Fruit fly (Drosophila melanogaster) whole organism, pupa: ENCODE data around the gene CG13358.

Experiments used
- CG10348 ChIP-seq: fragments of 200-800 bp; sonication (Bioruptor generic); IDR thresholded peaks from 2 replicates; pipeline ENCODE4 v1.3.6; 2022; ENCODE audit warnings: missing biosample characterization, missing genetic modification characterization
- CG12605 ChIP-seq: fragments of 200-800 bp; sonication (Bioruptor generic); IDR thresholded peaks from 2 replicates; pipeline ENCODE4 v1.3.6; 2022; ENCODE audit warnings: missing biosample characterization, missing genetic modification characterization
- CG13204 ChIP-seq: fragments of 200-800 bp; sonication (Bioruptor generic); optimal IDR thresholded peaks from 2 replicates; lab custom pipeline; 2018; ENCODE audit warnings: missing biosample characterization, mild to moderate bottlenecking, missing genetic modification characterization, moderate library complexity
- CG14655 ChIP-seq: fragments of 200-800 bp; sonication (Bioruptor generic); optimal IDR thresholded peaks from 3 replicates; lab custom pipeline; 2017; ENCODE audit warnings: mild to moderate bottlenecking, missing biosample characterization, missing genetic modification reagents, missing genetic modification characterization
- CG15710 ChIP-seq: fragments of 200-800 bp; sonication (Bioruptor generic); optimal IDR thresholded peaks from 2 replicates; lab custom pipeline; 2018; ENCODE audit warnings: missing biosample characterization, mild to moderate bottlenecking, missing genetic modification characterization, moderate library complexity
- CG17806 ChIP-seq: fragments of 200-800 bp; sonication (Bioruptor generic); optimal IDR thresholded peaks from 2 replicates; lab custom pipeline; 2018; ENCODE audit warnings: missing biosample characterization, mild to moderate bottlenecking, missing genetic modification characterization, moderate library complexity
- CG32121 ChIP-seq: fragments of 200-800 bp; sonication (Bioruptor generic); IDR thresholded peaks from 2 replicates; pipeline ENCODE4 v1.3.6; 2022; ENCODE audit warnings: missing biosample characterization, missing genetic modification characterization
- CG34367 ChIP-seq: fragments of 200-800 bp; sonication (Bioruptor generic); optimal IDR thresholded peaks from 2 replicates; lab custom pipeline; 2018; ENCODE audit warnings: missing biosample characterization, mild to moderate bottlenecking, missing genetic modification characterization
- CG4496 ChIP-seq: fragments of 200-800 bp; sonication (Bioruptor generic); IDR thresholded peaks from 3 replicates; pipeline ENCODE4 v1.3.6; 2022; ENCODE audit warnings: missing biosample characterization, missing genetic modification characterization
- CG8159 ChIP-seq: fragments of 200-800 bp; sonication (Bioruptor generic); optimal IDR thresholded peaks from 3 replicates; lab custom pipeline; 2018; ENCODE audit warnings: missing biosample characterization, mild to moderate bottlenecking, missing genetic modification characterization, moderate library complexity
- CG8301 ChIP-seq: fragments of 200-800 bp; sonication (Bioruptor generic); optimal IDR thresholded peaks from 2 replicates; lab custom pipeline; 2018; ENCODE audit warnings: missing biosample characterization, mild to moderate bottlenecking, missing genetic modification characterization
- CG9948 ChIP-seq: fragments of 200-800 bp; sonication (Bioruptor generic); optimal IDR thresholded peaks from 2 replicates; lab custom pipeline; 2018; ENCODE audit warnings: missing biosample characterization, mild to moderate bottlenecking, missing genetic modification characterization, moderate library complexity
- D1 ChIP-seq: fragments of 200-800 bp; sonication (Bioruptor generic); optimal IDR thresholded peaks from 2 replicates; lab custom pipeline; 2018; ENCODE audit warnings: missing biosample characterization, mild to moderate bottlenecking, missing genetic modification characterization, moderate library complexity
- EcR ChIP-seq: fragments of 200-800 bp; sonication (Bioruptor generic); optimal IDR thresholded peaks from 3 replicates; lab custom pipeline; 2019; ENCODE audit warnings: missing biosample characterization, missing genetic modification characterization, mild to moderate bottlenecking, moderate library complexity, missing genetic modification reagents
- Ets98B ChIP-seq: fragments of 200-800 bp; sonication (Bioruptor generic); IDR thresholded peaks from 2 replicates; pipeline ENCODE4 v1.3.6; 2022; ENCODE audit warnings: missing biosample characterization, missing genetic modification characterization
- Pif1A ChIP-seq: fragments of 200-800 bp; sonication (Bioruptor generic); optimal IDR thresholded peaks from 3 replicates; lab custom pipeline; 2016; ENCODE audit warnings: missing biosample characterization, missing genetic modification characterization
- Pif1B ChIP-seq: fragments of 200-800 bp; sonication (Bioruptor generic); optimal IDR thresholded peaks from 3 replicates; lab custom pipeline; 2016; ENCODE audit warnings: missing biosample characterization, missing genetic modification characterization
- Snoo ChIP-seq: fragments of 200-800 bp; sonication (Bioruptor generic); optimal IDR thresholded peaks from 3 replicates; lab custom pipeline; 2017; ENCODE audit warnings: missing biosample characterization, mild to moderate bottlenecking, missing genetic modification characterization, inconsistent platforms
- fd96Ca ChIP-seq: fragments of 200-800 bp; sonication (Bioruptor generic); IDR thresholded peaks from 3 replicates; pipeline ENCODE4 v1.3.6; 2022; ENCODE audit warnings: missing biosample characterization, missing genetic modification characterization
- gl ChIP-seq: fragments of 200-800 bp; sonication (Bioruptor generic); optimal IDR thresholded peaks from 2 replicates; lab custom pipeline; 2018; ENCODE audit warnings: missing biosample characterization, mild to moderate bottlenecking, missing genetic modification characterization
- rn ChIP-seq: fragments of 200-800 bp; sonication (Bioruptor generic); IDR thresholded peaks from 2 replicates; pipeline ENCODE4 v1.3.6; 2022; ENCODE audit warnings: missing biosample characterization, missing genetic modification characterization

The CG13358 gene

dm6 chrX:792923-793322, 11.8 kb downstream of the CG13358 start, which contains the start of gene CG16989:
Gene CG16989, plus strand, starts transcription at chrX:793147.
- TF ChIP-seq fd96Ca (GFP tag; lab: Robert Waterston, UW) (no peak), CG17806 (tag; lab: Kevin White, UChicago) (no peak), rn (GFP tag; lab: Robert Waterston, UW) (no peak), D1 (tag; lab: Kevin White, UChicago) (no peak), CG12605 (GFP tag; lab: Robert Waterston, UW) (no peak), Snoo (tag; lab: Kevin White, UChicago) (no peak), gl (no peak), Pif1A (GFP tag; lab: Kevin White, UChicago) (no peak), CG4496 (GFP tag; lab: Robert Waterston, UW) (no peak), CG13204 (GFP tag; lab: Kevin White, UChicago) (no peak), CG32121 (GFP tag; lab: Robert Waterston, UW) (no peak), Ets98B (GFP tag; lab: Robert Waterston, UW) (no peak), CG15710 (tag; lab: Kevin White, UChicago) (no peak), CG34367 (tag; lab: Kevin White, UChicago) (no peak), CG8301 (tag; lab: Kevin White, UChicago) (no peak), CG14655 (GFP tag; lab: Kevin White, UChicago) (no peak), EcR (GFP tag; lab: Kevin White, UChicago) (no peak), Pif1B (GFP tag; lab: Kevin White, UChicago) (no peak), CG10348 (GFP tag; lab: Robert Waterston, UW) (no peak)

dm6 chrX:790039-790597, 14.6 kb downstream of the CG13358 start, which contains the start of gene CG13360:
Gene CG13360, minus strand, starts transcription at chrX:790089.
- no peak for TF ChIP-seq fd96Ca (GFP tag; lab: Robert Waterston, UW)
- no peak for TF ChIP-seq CG32121 (GFP tag; lab: Robert Waterston, UW)
- no peak for TF ChIP-seq Pif1B (GFP tag; lab: Kevin White, UChicago)
- TF ChIP-seq CG12605 (GFP tag; lab: Robert Waterston, UW): no peak
- TF ChIP-seq rn (GFP tag; lab: Robert Waterston, UW): no peak
- no peak for TF ChIP-seq CG13204 (GFP tag; lab: Kevin White, UChicago)
- TF ChIP-seq CG9948 (tag; lab: Kevin White, UChicago): no peak
- no peak for TF ChIP-seq CG8159
- TF ChIP-seq D1 (tag; lab: Kevin White, UChicago): no peak
- no peak for TF ChIP-seq CG17806 (tag; lab: Kevin White, UChicago)
- no peak for TF ChIP-seq CG8301 (tag; lab: Kevin White, UChicago)
- TF ChIP-seq CG34367 (tag; lab: Kevin White, UChicago): no peak
- TF ChIP-seq CG4496 (GFP tag; lab: Robert Waterston, UW): no peak
- no peak for TF ChIP-seq Ets98B (GFP tag; lab: Robert Waterston, UW)
- TF ChIP-seq EcR (GFP tag; lab: Kevin White, UChicago): no peak
- TF ChIP-seq Snoo (tag; lab: Kevin White, UChicago): no peak
- no peak for TF ChIP-seq CG14655 (GFP tag; lab: Kevin White, UChicago)

dm6 chrX:784456-784855, 20.3 kb downstream of the CG13358 start, which contains the start of gene tw:
Gene tw, plus strand, starts transcription at chrX:784746.
- TF ChIP-seq CG32121 (GFP tag; lab: Robert Waterston, UW): no peak

- peak; percentile 35 for TF ChIP-seq Pif1A (GFP tag; lab: Kevin White, UChicago)
- TF ChIP-seq CG15710 (tag; lab: Kevin White, UChicago): peak; percentile 59
- TF ChIP-seq fd96Ca (GFP tag; lab: Robert Waterston, UW): no peak
- no peak for TF ChIP-seq CG10348 (GFP tag; lab: Robert Waterston, UW)
- 0 out of 3 replicates have a peak, but pooled peaks have one; percentile 11 for TF ChIP-seq CG4496 (GFP tag; lab: Robert Waterston, UW)
- TF ChIP-seq CG17806 (tag; lab: Kevin White, UChicago): peak; percentile 40
- TF ChIP-seq EcR (GFP tag; lab: Kevin White, UChicago): peak; percentile 52
- TF ChIP-seq Pif1B (GFP tag; lab: Kevin White, UChicago): peak; percentile 56
- peak; percentile 29 for TF ChIP-seq CG13204 (GFP tag; lab: Kevin White, UChicago)
- TF ChIP-seq CG9948 (tag; lab: Kevin White, UChicago): peak; percentile 49
- TF ChIP-seq CG8301 (tag; lab: Kevin White, UChicago): peak; percentile 55
- TF ChIP-seq Ets98B (GFP tag; lab: Robert Waterston, UW): 0 out of 2 replicates have a peak, but pooled peaks have one; percentile 14
- TF ChIP-seq rn (GFP tag; lab: Robert Waterston, UW): no peak
- no peak for TF ChIP-seq CG12605 (GFP tag; lab: Robert Waterston, UW)
- peak; percentile 20 for TF ChIP-seq CG34367 (tag; lab: Kevin White, UChicago)
- TF ChIP-seq gl: peak; percentile 1
- peak; percentile 60 for TF ChIP-seq CG8159
- TF ChIP-seq D1 (tag; lab: Kevin White, UChicago): no peak
- TF ChIP-seq CG32121 (GFP tag; lab: Robert Waterston, UW): 0 out of 2 replicates have a peak, but pooled peaks have one; percentile 16
- peak; percentile 32 for TF ChIP-seq Snoo (tag; lab: Kevin White, UChicago)
- no peak for TF ChIP-seq CG14655 (GFP tag; lab: Kevin White, UChicago)
- TF ChIP-seq, all 21 proteins: peak for 15
Measured at dm6 chrX:779344-779743, 25.4 kb downstream of the CG13358 start.

- peak; percentile 78 for TF ChIP-seq CG9948 (tag; lab: Kevin White, UChicago)
- TF ChIP-seq CG10348 (GFP tag; lab: Robert Waterston, UW): no peak
- TF ChIP-seq Pif1A (GFP tag; lab: Kevin White, UChicago): peak; percentile 74
- peak; percentile 71; the same call in 1 of the 2 replicates for TF ChIP-seq CG12605 (GFP tag; lab: Robert Waterston, UW)
- TF ChIP-seq CG8159: peak; percentile 80
- peak; percentile 62 for TF ChIP-seq Pif1B (GFP tag; lab: Kevin White, UChicago)
- TF ChIP-seq Snoo (tag; lab: Kevin White, UChicago): peak; percentile 59
- TF ChIP-seq CG14655 (GFP tag; lab: Kevin White, UChicago): peak; percentile 78
- TF ChIP-seq CG17806 (tag; lab: Kevin White, UChicago): peak; percentile 83
- TF ChIP-seq gl: peak; percentile 56
- TF ChIP-seq CG32121 (GFP tag; lab: Robert Waterston, UW): no peak
- TF ChIP-seq CG8301 (tag; lab: Kevin White, UChicago): peak; percentile 71
- TF ChIP-seq D1 (tag; lab: Kevin White, UChicago): no peak
- TF ChIP-seq rn (GFP tag; lab: Robert Waterston, UW): no peak; the same call in 1 of the 2 replicates
- TF ChIP-seq CG13204 (GFP tag; lab: Kevin White, UChicago): peak; percentile 1
- peak; percentile 40; the same call in 1 of the 2 replicates for TF ChIP-seq Ets98B (GFP tag; lab: Robert Waterston, UW)
- peak; percentile 57; the same call in 1 of the 3 replicates for TF ChIP-seq fd96Ca (GFP tag; lab: Robert Waterston, UW)
- peak; percentile 64; the same call in 1 of the 3 replicates for TF ChIP-seq CG4496 (GFP tag; lab: Robert Waterston, UW)
- peak; percentile 84 for TF ChIP-seq CG15710 (tag; lab: Kevin White, UChicago)
- no peak for TF ChIP-seq EcR (GFP tag; lab: Kevin White, UChicago)
- TF ChIP-seq CG34367 (tag; lab: Kevin White, UChicago): peak; percentile 74
Measured at dm6 chrX:775184-775583, 29.5 kb downstream of the CG13358 start.
